Worm (Caenorhabditis elegans) whole organism, late embryonic: ENCODE data around the gene twk-6.

Experiments
- Y22D7AL.16 ChIP-seq: sonication (generic microtip); optimal IDR thresholded peaks from 2 replicates; lab custom pipeline; 2016; ENCODE audit warnings: missing genetic modification characterization, missing compliant biosample characterization
- ahr-1 ChIP-seq: sonication (generic microtip); optimal IDR thresholded peaks from 2 replicates; lab custom pipeline; 2016; ENCODE audit warnings: missing genetic modification characterization, missing compliant biosample characterization
- ama-1 ChIP-seq: fragments of 150-350 bp; optimal IDR thresholded peaks from 2 replicates; lab custom pipeline; 2014
- pat-9 ChIP-seq: fragments of 200-800 bp; sonication (Bioruptor generic); optimal IDR thresholded peaks from 2 replicates; lab custom pipeline; 2018; ENCODE audit warnings: mild to moderate bottlenecking, missing genetic modification characterization, moderate library complexity, missing compliant biosample characterization

- TF ChIP-seq ahr-1 (tag; lab: Kevin White, UChicago): no peak
- no peak for TF ChIP-seq pat-9 (tag; lab: Kevin White, UChicago)
- no peak for TF ChIP-seq ama-1 (lab: Kevin White, UChicago)
- no peak for TF ChIP-seq Y22D7AL.16
These were observed 11.3 kb upstream of the twk-6 start, which contains the start of gene F17C8.3 for ce11 chrIII:4731295-4731988.
